Worm (Caenorhabditis elegans): Measurements from ENCODE around the gene T01C3.2.

T01C3.2 gene

DNA sequence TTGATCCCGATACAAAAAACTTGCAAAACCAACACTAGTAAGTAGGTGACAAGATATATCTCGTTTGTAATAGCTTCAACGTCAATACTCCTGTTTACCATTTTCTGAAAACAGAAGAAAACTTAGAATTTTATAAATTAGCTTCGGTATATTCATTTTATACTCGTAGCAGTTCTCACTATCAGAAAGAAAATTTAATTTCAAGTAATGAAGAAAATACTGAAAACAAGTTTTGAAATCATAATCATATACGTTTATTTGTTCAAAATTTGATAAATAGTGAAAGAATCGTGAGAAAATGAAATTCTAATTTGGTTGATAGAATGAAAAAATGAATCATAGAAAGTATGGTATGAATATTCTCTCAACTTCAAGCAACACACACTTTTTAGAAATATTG lies 36.3 kb upstream of the T01C3.2 start, which contains the start of gene C30G7.5:
Gene C30G7.5 (minus strand): TSS at position 101 of the 400 bp plus-strand sequence.
- TF ChIP-seq repo-1 (tag; optimal IDR thresholded peaks at IDR 0.05) (no peak), him-1 (tag; optimal IDR thresholded peaks at IDR 0.05) (no peak), C17E4.6 (GFP tag; IDR thresholded peaks at IDR 0.05) (no peak), B0336.3 (GFP tag; IDR thresholded peaks at IDR 0.05) (no peak), tbx-9 (tag; optimal IDR thresholded peaks at IDR 0.05; ENCODE audit: borderline replicate concordance) (no peak), F57C9.4 (tag; optimal IDR thresholded peaks at IDR 0.05) (no peak), ccch-3 (GFP tag; optimal IDR thresholded peaks at IDR 0.05) (no peak), athp-1 (tag; optimal IDR thresholded peaks at IDR 0.05) (no peak), snpc-1.3 (tag; optimal IDR thresholded peaks at IDR 0.05; ENCODE audit: insufficient read depth) (no peak), efl-1 (GFP tag; optimal IDR thresholded peaks at IDR 0.05) (no peak), Y79H2A.3 (GFP tag; conservative IDR thresholded peaks at IDR 0.05) (no peak)

DNA sequence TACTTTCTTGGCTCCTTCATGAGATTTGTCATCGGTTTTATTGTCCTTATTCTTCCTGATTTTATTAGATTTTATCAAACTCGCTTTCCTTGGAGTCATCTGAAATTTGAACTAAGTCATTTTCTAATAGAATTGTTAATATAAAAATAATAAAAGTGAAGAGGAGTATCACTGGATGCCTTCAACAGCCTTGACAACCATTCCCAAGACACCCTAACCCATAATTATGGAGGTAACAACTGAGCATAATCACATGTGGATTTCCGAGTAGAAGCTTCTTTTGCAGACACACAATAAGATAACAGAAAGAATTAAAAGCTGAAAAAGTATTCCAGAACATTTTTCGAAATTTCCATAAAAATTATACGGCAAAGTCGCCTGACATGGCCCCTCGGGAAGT lies 35.3 kb upstream of the T01C3.2 start, which contains the start of gene F02D8.9:
Gene F02D8.9 (minus strand): TSS at position 101 of the 400 bp plus-strand sequence.
- no peak for TF ChIP-seq F52B5.7 (tag; optimal IDR thresholded peaks at IDR 0.05)
- no peak for TF ChIP-seq athp-1 (tag; optimal IDR thresholded peaks at IDR 0.05)
- no peak for TF ChIP-seq gei-17 (GFP tag; optimal IDR thresholded peaks at IDR 0.05)
- no peak for TF ChIP-seq him-1 (tag; optimal IDR thresholded peaks at IDR 0.05)
- no peak for TF ChIP-seq madf-3 (GFP tag; IDR thresholded peaks at IDR 0.05)
- TF ChIP-seq nhr-27 (tag; optimal IDR thresholded peaks at IDR 0.05), result no peak
- no peak for TF ChIP-seq sptf-2 (GFP tag; optimal IDR thresholded peaks at IDR 0.05)
- no peak for TF ChIP-seq ceh-91 (GFP tag; IDR thresholded peaks at IDR 0.05)
- TF ChIP-seq rec-8 (tag; optimal IDR thresholded peaks at IDR 0.05), result no peak
- no peak for TF ChIP-seq C17E4.6 (GFP tag; IDR thresholded peaks at IDR 0.05)
- TF ChIP-seq ztf-18 (tag; optimal IDR thresholded peaks at IDR 0.05), result no peak
- no peak for TF ChIP-seq atf-7 (tag; optimal IDR thresholded peaks at IDR 0.05)
- no peak for TF ChIP-seq ceh-27 (GFP tag; optimal IDR thresholded peaks at IDR 0.05)
- no peak for TF ChIP-seq ama-1 (optimal IDR thresholded peaks at IDR 0.05)
- TF ChIP-seq ama-1 (GFP tag; optimal IDR thresholded peaks at IDR 0.05), result no peak
- TF ChIP-seq hlh-12 (tag; optimal IDR thresholded peaks at IDR 0.05), result no peak
- TF ChIP-seq lsl-1 (GFP tag; optimal IDR thresholded peaks at IDR 0.05), result no peak
- TF ChIP-seq F22D6.2 (tag; optimal IDR thresholded peaks at IDR 0.05), result no peak
- no peak for TF ChIP-seq chd-7 (tag; optimal IDR thresholded peaks at IDR 0.05)

DNA sequence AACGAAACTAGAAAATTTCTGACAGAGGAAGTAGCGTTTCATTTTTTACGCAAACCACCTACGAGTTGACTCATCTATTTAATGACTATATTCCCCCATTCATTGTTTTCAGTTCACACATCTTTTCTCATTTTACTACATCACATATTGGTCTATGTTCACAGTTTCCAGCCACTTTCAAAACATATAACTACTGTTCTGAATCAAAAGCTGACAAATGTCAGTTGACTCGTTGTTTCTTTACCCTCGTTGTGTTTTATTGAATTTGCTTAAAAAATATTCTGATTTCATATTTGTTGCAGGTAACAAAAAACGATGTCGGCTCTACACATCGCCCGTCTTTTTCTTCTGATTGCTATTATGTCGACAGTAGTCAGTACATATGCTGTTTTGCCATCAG lies 19.8 kb upstream of the T01C3.2 start, which contains the start of gene nlp-59:
Gene nlp-59 (plus strand): TSS at position 301 of the 400 bp plus-strand sequence.
- TF ChIP-seq egrh-3 (GFP tag; IDR thresholded peaks at IDR 0.05) (no peak), F37B4.10 (GFP tag; IDR thresholded peaks at IDR 0.05) (no peak), B0035.1 (tag; optimal IDR thresholded peaks at IDR 0.05) (no peak), ama-1 (optimal IDR thresholded peaks at IDR 0.05) (no peak), ama-1 (GFP tag; optimal IDR thresholded peaks at IDR 0.05) (no peak), dpl-1 (GFP tag; optimal IDR thresholded peaks at IDR 0.05) (no peak), mcd-1 (GFP tag; IDR thresholded peaks at IDR 0.05) (no peak), ceh-100 (GFP tag; IDR thresholded peaks at IDR 0.05) (no peak), nhr-80 (tag; optimal IDR thresholded peaks at IDR 0.05) (no peak), attf-6 (GFP tag; IDR thresholded peaks at IDR 0.05) (no peak), ztf-3 (GFP tag; optimal IDR thresholded peaks at IDR 0.05) (no peak), lin-26 (GFP tag; IDR thresholded peaks at IDR 0.05) (no peak), Y56A3A.18 (GFP tag; IDR thresholded peaks at IDR 0.05) (no peak), zfh-2 (GFP tag; conservative IDR thresholded peaks at IDR 0.05) (no peak), nhr-90 (tag; optimal IDR thresholded peaks at IDR 0.05) (no peak), C06A6.2 (GFP tag; conservative IDR thresholded peaks at IDR 0.05) (no peak), tbx-9 (tag; optimal IDR thresholded peaks at IDR 0.05; ENCODE audit: borderline replicate concordance) (no peak)

All from whole organism, young adult.